Fruit fly (Drosophila melanogaster) whole organism, wandering third instar larva: ENCODE data around the gene Muc4B.

Source experiments
- CG9705 ChIP-seq: fragments of 200-800 bp; sonication (Bioruptor generic); optimal IDR thresholded peaks from 2 replicates; lab custom pipeline; 2018; ENCODE audit warnings: missing biosample characterization, mild to moderate bottlenecking, missing genetic modification characterization
- CrebA ChIP-seq: fragments of 200-800 bp; sonication (Bioruptor generic); optimal IDR thresholded peaks from 2 replicates; lab custom pipeline; 2016; ENCODE audit warnings: missing biosample characterization, mild to moderate bottlenecking, missing genetic modification characterization, borderline replicate concordance
- Dfd ChIP-seq: fragments of >200 bp; optimal IDR thresholded peaks from 2 replicates; lab custom pipeline; 2017; ENCODE audit warnings: missing biosample characterization, missing genetic modification characterization
- Dif ChIP-seq: fragments of 200-275, 200-300 bp; sonication (Bioruptor generic); optimal IDR thresholded peaks from 2 replicates; lab custom pipeline; 2018; ENCODE audit warnings: missing biosample characterization, missing genetic modification characterization; ENCODE audit not compliant: partially characterized antibody
- GATAd ChIP-seq: sonication (Bioruptor generic); optimal IDR thresholded peaks from 2 replicates; lab custom pipeline; 2016; ENCODE audit warnings: missing biosample characterization, missing genetic modification characterization
- HLH106 ChIP-seq: fragments of 200-800 bp; optimal IDR thresholded peaks from 3 replicates; lab custom pipeline; 2019; ENCODE audit warnings: missing biosample characterization, mild to moderate bottlenecking, missing genetic modification characterization, moderate library complexity
- Hnf4 ChIP-seq: fragments of 200-800 bp; sonication (Bioruptor generic); optimal IDR thresholded peaks from 2 replicates; lab custom pipeline; 2016; ENCODE audit warnings: missing biosample characterization, mild to moderate bottlenecking, missing genetic modification characterization
- Hr83 ChIP-seq: fragments of 200-300 bp; sonication (Bioruptor generic); optimal IDR thresholded peaks from 2 replicates; lab custom pipeline; 2016; ENCODE audit warnings: missing biosample characterization, mild to moderate bottlenecking, missing genetic modification characterization, moderate library complexity; ENCODE audit not compliant: poor library complexity, severe bottlenecking
- Jra ChIP-seq: sonication (Bioruptor generic); optimal IDR thresholded peaks from 2 replicates; lab custom pipeline; 2016; ENCODE audit warnings: missing biosample characterization, missing genetic modification characterization
- Myc ChIP-seq: fragments of >200 bp; optimal IDR thresholded peaks from 2 replicates; lab custom pipeline; 2017
- N ChIP-seq: fragments of >200 bp; optimal IDR thresholded peaks from 2 replicates; lab custom pipeline; 2018; ENCODE audit warnings: missing biosample characterization, missing external identifiers, missing genetic modification characterization
- OdsH ChIP-seq: fragments of 200-800 bp; sonication (Bioruptor generic); optimal IDR thresholded peaks from 2 replicates; lab custom pipeline; 2016; ENCODE audit warnings: missing biosample characterization, mild to moderate bottlenecking, missing genetic modification characterization
- Rel ChIP-seq, 2 experiments: fragments of 200-800 bp; sonication (Bioruptor generic) in 1 of 2; optimal IDR thresholded peaks; 2 replicates in 1 of 2; 3 replicates in 1 of 2; lab custom pipeline; 2016 to 2019; ENCODE audit warnings: mild to moderate bottlenecking in 2 of 2, missing biosample characterization in 2 of 2, missing genetic modification characterization in 2 of 2, moderate library complexity in 1 of 2
- Vsx2 ChIP-seq: fragments of 200-300, 225-300 bp; sonication (Bioruptor generic); optimal IDR thresholded peaks from 2 replicates; lab custom pipeline; 2018; ENCODE audit warnings: missing biosample characterization, missing genetic modification characterization; ENCODE audit not compliant: partially characterized antibody
- br ChIP-seq: fragments of 200-800 bp; sonication (Bioruptor generic); optimal IDR thresholded peaks from 2 replicates; lab custom pipeline; 2016; ENCODE audit warnings: missing biosample characterization, missing genetic modification characterization
- dl ChIP-seq, 2 experiments: fragments of 175-275, 200-275 bp in 1 of 2; fragments of 200-275 bp in 1 of 2; sonication (Bioruptor generic); optimal IDR thresholded peaks; lab custom pipeline; 2018; ENCODE audit warnings: mild to moderate bottlenecking in 2 of 2, missing biosample characterization in 2 of 2, missing genetic modification characterization in 2 of 2, moderate library complexity in 2 of 2; ENCODE audit not compliant: partially characterized antibody in 2 of 2, insufficient read depth in 1 of 2
- dmrt93B ChIP-seq: fragments of 200-800 bp; sonication (Bioruptor generic); optimal IDR thresholded peaks from 2 replicates; lab custom pipeline; 2018; ENCODE audit warnings: missing biosample characterization, mild to moderate bottlenecking, missing genetic modification characterization
- dsf ChIP-seq: sonication (Bioruptor generic); optimal IDR thresholded peaks from 2 replicates; lab custom pipeline; 2016; ENCODE audit warnings: missing biosample characterization, missing genetic modification characterization, borderline replicate concordance
- ey ChIP-seq: fragments of 200-800 bp; sonication (Bioruptor generic); optimal IDR thresholded peaks from 2 replicates; lab custom pipeline; 2016; ENCODE audit warnings: missing biosample characterization, missing genetic modification characterization
- foxo ChIP-seq, 2 experiments: fragments of 200-800 bp; sonication (Bioruptor generic); optimal IDR thresholded peaks; 2 replicates in 1 of 2; 3 replicates in 1 of 2; lab custom pipeline; 2016 to 2017; ENCODE audit warnings: missing biosample characterization in 2 of 2, missing genetic modification characterization in 2 of 2
- fru ChIP-seq: fragments of 200-800 bp; sonication (Bioruptor generic); optimal IDR thresholded peaks from 3 replicates; lab custom pipeline; 2016; ENCODE audit warnings: missing biosample characterization, mild to moderate bottlenecking, missing genetic modification characterization
- h ChIP-seq: fragments of 200-800 bp; sonication (Bioruptor generic); optimal IDR thresholded peaks from 3 replicates; lab custom pipeline; 2016; ENCODE audit warnings: missing biosample characterization, mild to moderate bottlenecking, missing genetic modification characterization
- jim ChIP-seq: fragments of 175-275, 200-325 bp; sonication (Bioruptor generic); optimal IDR thresholded peaks from 2 replicates; lab custom pipeline; 2016; ENCODE audit warnings: missing biosample characterization, mild to moderate bottlenecking, missing genetic modification characterization
- lola ChIP-seq: fragments of >200 bp; optimal IDR thresholded peaks from 2 replicates; lab custom pipeline; 2017; ENCODE audit warnings: missing biosample characterization, missing genetic modification characterization
- psq ChIP-seq: fragments of 200-800 bp; sonication (Bioruptor generic); optimal IDR thresholded peaks from 3 replicates; lab custom pipeline; 2017; ENCODE audit warnings: missing biosample characterization, mild to moderate bottlenecking, missing genetic modification characterization, moderate library complexity
- sage ChIP-seq: fragments of 200-800 bp; sonication (Bioruptor generic); optimal IDR thresholded peaks from 2 replicates; lab custom pipeline; 2016; ENCODE audit warnings: missing biosample characterization, mild to moderate bottlenecking, missing genetic modification characterization
- tai ChIP-seq: sonication (Bioruptor generic); optimal IDR thresholded peaks from 2 replicates; lab custom pipeline; 2016; ENCODE audit warnings: missing biosample characterization, missing genetic modification characterization
- woc ChIP-seq: sonication (Bioruptor generic); optimal IDR thresholded peaks from 2 replicates; lab custom pipeline; 2016; ENCODE audit warnings: missing biosample characterization, mild to moderate bottlenecking, missing genetic modification characterization

Muc4B gene

DNA sequence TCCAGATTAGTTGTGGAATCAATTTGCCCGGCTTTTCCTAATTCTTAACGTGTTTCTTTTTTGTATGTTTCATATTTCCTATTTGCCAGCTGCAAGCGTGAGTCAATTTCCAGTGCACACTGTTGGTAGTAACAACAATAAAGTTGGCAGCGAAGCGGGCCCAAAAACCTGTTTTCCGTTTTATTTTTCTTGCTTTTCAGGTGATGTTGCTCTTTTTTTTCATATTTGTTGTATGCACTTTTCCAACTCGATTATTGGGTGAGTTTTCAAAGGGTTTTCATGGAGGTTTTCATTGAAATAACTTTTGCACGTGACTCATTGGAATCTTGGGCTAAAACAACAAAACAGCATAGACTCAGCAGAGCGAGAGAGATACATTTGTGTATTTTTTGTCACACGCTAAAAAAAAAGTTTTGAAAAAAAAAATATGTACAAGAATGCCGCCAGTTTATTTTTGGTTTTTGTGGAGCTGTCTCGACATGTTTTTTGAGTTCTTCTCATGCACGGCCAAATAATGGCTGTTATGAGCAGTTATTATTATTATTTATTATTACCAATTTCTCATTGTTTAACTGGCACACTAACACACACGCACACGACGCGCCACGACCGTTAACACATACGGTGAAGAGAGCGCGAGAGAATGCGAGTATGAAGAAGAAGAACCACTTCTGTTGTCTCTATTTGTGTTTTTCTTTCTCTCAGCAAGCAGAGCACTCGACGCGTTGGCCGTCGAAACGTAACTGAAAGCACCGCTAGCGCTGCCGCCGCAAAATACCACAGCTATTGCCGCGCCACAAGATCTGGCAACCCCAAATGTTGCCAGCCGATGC is 40.4 kb downstream of the Muc4B start, which contains the start of gene Fas2 (continued):
- peak; percentile 28 for TF ChIP-seq ey (GFP tag; lab: Kevin White, UChicago)
- TF ChIP-seq HLH106: peak; percentile 7
- peak; percentile 2 for TF ChIP-seq CG9705 (GFP tag; lab: Kevin White, UChicago)
- peak; percentile 34 for TF ChIP-seq Rel (GFP tag; optimal IDR thresholded peaks at IDR 0.05; lab: Kevin White, UChicago)
- TF ChIP-seq Rel (tag; optimal IDR thresholded peaks at IDR 0.05; lab: Kevin White, UChicago): peak; percentile 40
- peak; percentile 46 for TF ChIP-seq Hnf4
- peak; percentile 70 for TF ChIP-seq h (GFP tag; lab: Kevin White, UChicago)
- TF ChIP-seq Myc (lab: Kevin White, UChicago): no peak
- peak; percentile 60 for TF ChIP-seq br (GFP tag; lab: Kevin White, UChicago)
- peak; percentile 29 for TF ChIP-seq tai (GFP tag; lab: Kevin White, UChicago)
- peak; percentile 85 for TF ChIP-seq Dif
- TF ChIP-seq CrebA (GFP tag; lab: Kevin White, UChicago): peak; percentile 1
- no peak for TF ChIP-seq lola (GFP tag; lab: Kevin White, UChicago)
- TF ChIP-seq Jra (GFP tag; lab: Kevin White, UChicago): no peak
- TF ChIP-seq fru (GFP tag; lab: Kevin White, UChicago): peak; percentile 67
- peak; percentile 91 for TF ChIP-seq Vsx2 (GFP tag; lab: Kevin White, UChicago)
- TF ChIP-seq, all 38 proteins: peak for 20

DNA sequence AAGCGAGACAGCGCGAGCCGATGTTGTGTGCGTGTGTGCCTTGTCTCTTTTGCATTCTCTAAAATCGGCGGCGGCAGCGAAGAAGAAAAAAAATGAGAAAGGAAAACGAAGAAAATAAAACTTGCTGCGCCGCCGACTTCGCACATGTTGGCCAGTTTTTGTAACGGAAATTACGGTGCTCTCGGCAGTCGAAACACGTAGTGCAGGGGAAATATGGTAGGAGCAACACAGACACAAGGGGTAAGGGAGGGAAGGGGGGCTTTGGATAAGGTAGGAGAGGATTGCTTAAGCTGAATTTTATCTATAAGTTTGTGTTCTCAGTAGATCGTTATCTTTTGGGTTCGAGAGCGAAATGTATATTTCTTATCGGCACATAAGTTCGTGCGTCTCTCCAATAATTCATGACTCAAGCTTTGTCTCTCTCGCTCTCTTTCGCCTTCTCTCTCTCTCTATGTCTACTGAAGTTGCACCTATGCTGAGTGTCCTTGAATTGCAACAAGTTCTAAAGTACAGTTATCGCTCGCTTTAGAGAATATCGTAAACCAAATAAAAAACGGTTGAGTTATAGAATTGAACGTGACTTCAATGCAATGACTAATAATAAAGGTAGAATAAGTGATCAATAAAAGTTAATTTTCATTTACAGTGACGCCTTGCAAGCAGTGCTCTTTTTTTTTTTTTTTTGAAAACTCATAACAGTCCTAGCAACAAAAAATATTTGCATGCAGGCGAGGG is 42.1 kb downstream of the Muc4B start:
- TF ChIP-seq tai (GFP tag; lab: Kevin White, UChicago) (no peak), GATAd (GFP tag; lab: Kevin White, UChicago) (no peak), psq (GFP tag; lab: Kevin White, UChicago) (peak; percentile 4), fru (GFP tag; lab: Kevin White, UChicago) (no peak)

DNA sequence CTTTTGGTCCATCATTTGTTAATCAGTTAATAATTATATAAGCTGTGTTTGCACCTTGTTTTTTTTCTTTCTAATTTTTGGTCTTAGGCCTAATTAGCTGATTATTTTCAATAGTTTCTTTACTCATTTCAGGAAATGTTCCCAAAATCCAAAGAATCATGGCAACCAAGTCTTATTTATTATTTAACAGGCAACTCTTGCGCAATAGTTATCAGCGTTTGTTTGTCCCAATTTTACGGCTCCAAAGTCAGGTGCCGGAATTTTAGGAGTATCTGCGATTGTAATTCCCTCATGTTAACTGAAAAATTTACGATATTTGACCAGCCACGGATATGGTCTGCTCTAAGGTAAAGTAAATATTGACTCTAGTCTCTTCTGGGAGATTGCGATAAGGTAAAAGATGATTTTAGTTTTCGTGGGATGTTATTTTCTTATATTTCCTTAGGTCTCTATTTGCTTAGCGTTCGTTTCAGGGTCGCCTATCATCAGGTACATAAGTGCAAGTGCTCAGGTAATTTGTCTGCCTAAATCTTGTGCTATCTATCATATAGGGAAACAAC is 43.6 kb downstream of the Muc4B start:
- TF ChIP-seq woc (GFP tag; lab: Kevin White, UChicago) (no peak), br (GFP tag; lab: Kevin White, UChicago) (no peak), Jra (GFP tag; lab: Kevin White, UChicago) (no peak), OdsH (GFP tag; lab: Kevin White, UChicago) (no peak), Vsx2 (GFP tag; lab: Kevin White, UChicago) (no peak), Hr83 (GFP tag; lab: Kevin White, UChicago) (no peak), CrebA (GFP tag; lab: Kevin White, UChicago) (no peak), dl (GFP tag; optimal IDR thresholded peaks at IDR 0.05; lab: Kevin White, UChicago; ENCODE audit: insufficient read depth in 1 of 2, partially characterized antibody in 2 of 2) (no peak), h (GFP tag; lab: Kevin White, UChicago) (no peak), Myc (lab: Kevin White, UChicago) (no peak), dsf (GFP tag; lab: Kevin White, UChicago) (no peak)

DNA sequence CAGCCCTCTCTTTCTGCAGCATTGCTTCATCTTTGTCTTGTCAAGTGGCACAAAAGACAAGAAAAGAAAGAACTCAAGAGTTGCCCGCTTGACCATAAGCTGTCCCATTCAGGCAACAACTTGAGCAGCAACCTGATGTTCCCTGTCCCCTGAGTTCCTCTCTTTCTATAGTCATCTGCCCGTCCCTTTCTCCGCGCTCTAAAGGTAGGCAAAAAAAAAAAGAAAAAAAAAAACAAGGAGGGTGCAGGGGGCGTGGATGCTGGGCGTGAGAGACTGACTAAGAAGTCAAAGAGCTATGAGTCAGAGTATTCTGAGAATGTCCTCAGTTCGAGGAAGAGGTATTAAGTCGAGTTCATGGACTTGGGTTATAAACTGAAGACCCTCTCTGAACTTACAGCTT is 45.3 kb downstream of the Muc4B start:
- TF ChIP-seq psq (GFP tag; lab: Kevin White, UChicago) (peak; percentile 19), sage (no peak)

DNA sequence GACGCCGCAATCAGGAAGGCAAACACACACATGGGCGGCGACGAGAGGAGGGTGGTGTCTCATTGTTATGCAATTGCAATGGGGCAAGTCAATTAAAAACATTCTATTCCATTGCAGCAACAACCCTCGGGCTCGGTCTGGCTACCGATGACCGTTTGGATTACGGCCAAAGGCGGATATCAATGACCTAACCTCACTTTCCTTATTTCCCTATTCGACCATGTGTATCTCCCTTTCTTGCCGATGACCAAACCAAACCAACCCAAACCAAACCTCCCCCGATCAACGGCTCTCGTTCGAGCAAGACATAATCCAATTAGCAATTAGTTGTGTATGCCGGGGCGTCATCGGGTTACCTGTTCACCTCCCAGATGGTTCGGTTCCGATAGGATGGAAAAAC is 47.2 kb downstream of the Muc4B start:
- no peak for TF ChIP-seq CrebA (GFP tag; lab: Kevin White, UChicago)
- no peak for TF ChIP-seq GATAd (GFP tag; lab: Kevin White, UChicago)
- no peak for TF ChIP-seq HLH106
- TF ChIP-seq Hr83 (GFP tag; lab: Kevin White, UChicago): no peak
- no peak for TF ChIP-seq dmrt93B (GFP tag; lab: Kevin White, UChicago)
- TF ChIP-seq Jra (GFP tag; lab: Kevin White, UChicago): no peak
- no peak for TF ChIP-seq sage
- no peak for TF ChIP-seq Dfd (GFP tag; lab: Kevin White, UChicago)
- TF ChIP-seq foxo (GFP tag; optimal IDR thresholded peaks at IDR 0.05; lab: Kevin White, UChicago): no peak
- no peak for TF ChIP-seq Rel (GFP tag; optimal IDR thresholded peaks at IDR 0.05; lab: Kevin White, UChicago)
- TF ChIP-seq Rel (tag; optimal IDR thresholded peaks at IDR 0.05; lab: Kevin White, UChicago): no peak
- no peak for TF ChIP-seq CG9705 (GFP tag; lab: Kevin White, UChicago)
- no peak for TF ChIP-seq Hnf4
- TF ChIP-seq N (GFP tag; lab: Kevin White, UChicago): no peak
- TF ChIP-seq tai (GFP tag; lab: Kevin White, UChicago): no peak
- no peak for TF ChIP-seq woc (GFP tag; lab: Kevin White, UChicago)
- no peak for TF ChIP-seq jim (GFP tag; lab: Kevin White, UChicago)
